Worm (Caenorhabditis elegans) whole organism, L3 larva: ENCODE data around the gene srg-60.

Source experiments
- R02D3.7 ChIP-seq: fragments of 150-350 bp; optimal IDR thresholded peaks from 2 replicates; lab custom pipeline; 2014; ENCODE audit warnings: missing biosample characterization, missing genetic modification characterization
- aly-2 ChIP-seq: fragments of 150-350 bp; optimal IDR thresholded peaks from 2 replicates; lab custom pipeline; 2014; ENCODE audit warnings: missing biosample characterization, missing genetic modification characterization
- ceh-16 ChIP-seq: sonication (generic microtip); optimal IDR thresholded peaks from 2 replicates; lab custom pipeline; 2017; ENCODE audit warnings: missing biosample characterization, missing genetic modification characterization
- ceh-82 ChIP-seq: fragments of 150-350 bp; optimal IDR thresholded peaks from 2 replicates; lab custom pipeline; 2014; ENCODE audit warnings: missing biosample characterization, missing genetic modification characterization
- ceh-9 ChIP-seq: sonication (generic microtip); optimal IDR thresholded peaks from 2 replicates; lab custom pipeline; 2018; ENCODE audit warnings: missing biosample characterization, missing genetic modification characterization
- daf-12 ChIP-seq: fragments of 150-350 bp; optimal IDR thresholded peaks from 2 replicates; lab custom pipeline; 2014; ENCODE audit warnings: missing biosample characterization, missing genetic modification reagents, missing genetic modification characterization
- egl-27 ChIP-seq: sonication (generic microtip); optimal IDR thresholded peaks from 4 replicates; lab custom pipeline; 2017; ENCODE audit warnings: missing biosample characterization, missing genetic modification reagents, missing genetic modification characterization
- elt-1 ChIP-seq: fragments of 150-350 bp; optimal IDR thresholded peaks from 2 replicates; lab custom pipeline; 2014; ENCODE audit warnings: missing biosample characterization, missing genetic modification characterization
- elt-2 ChIP-seq: sonication (generic microtip); optimal IDR thresholded peaks from 2 replicates; lab custom pipeline; 2016; ENCODE audit warnings: missing genetic modification reagents, mild to moderate bottlenecking, missing genetic modification characterization, missing compliant biosample characterization
- eor-1 ChIP-seq, 2 experiments: fragments of 150-350 bp; optimal IDR thresholded peaks; 2 replicates each; lab custom pipeline; 2014 to 2018; ENCODE audit warnings: missing biosample characterization in 2 of 2, missing genetic modification characterization in 2 of 2
- fos-1 ChIP-seq: fragments of 150-350 bp; optimal IDR thresholded peaks from 2 replicates; lab custom pipeline; 2014; ENCODE audit warnings: missing biosample characterization, missing genetic modification characterization
- jun-1 ChIP-seq: fragments of 150-350 bp; optimal IDR thresholded peaks from 2 replicates; lab custom pipeline; 2014; ENCODE audit warnings: missing biosample characterization, missing genetic modification reagents, missing genetic modification characterization
- lin-39 ChIP-seq: fragments of 150-350 bp; optimal IDR thresholded peaks from 2 replicates; lab custom pipeline; 2018; ENCODE audit warnings: missing biosample characterization, missing genetic modification reagents, missing genetic modification characterization
- mdl-1 ChIP-seq: fragments of 150-350 bp; optimal IDR thresholded peaks from 2 replicates; lab custom pipeline; 2014; ENCODE audit warnings: missing biosample characterization, missing genetic modification characterization
- mml-1 ChIP-seq: fragments of 150-350 bp; sonication (generic microtip); optimal IDR thresholded peaks from 3 replicates; lab custom pipeline; 2014; ENCODE audit warnings: missing biosample characterization, missing genetic modification characterization
- nfya-1 ChIP-seq: sonication (generic microtip); optimal IDR thresholded peaks from 2 replicates; lab custom pipeline; 2017; ENCODE audit warnings: missing genetic modification characterization, mild to moderate bottlenecking, missing compliant biosample characterization, antibody characterized with exemption, moderate library complexity; ENCODE audit not compliant: insufficient read depth
- nhr-11 ChIP-seq: fragments of 150-350 bp; optimal IDR thresholded peaks from 2 replicates; lab custom pipeline; 2014; ENCODE audit warnings: missing biosample characterization, missing genetic modification characterization
- nhr-23 ChIP-seq: fragments of 150-350 bp; optimal IDR thresholded peaks from 2 replicates; lab custom pipeline; 2014; ENCODE audit warnings: missing biosample characterization, missing genetic modification reagents, missing genetic modification characterization
- nhr-43 ChIP-seq: sonication (generic microtip); optimal IDR thresholded peaks from 2 replicates; lab custom pipeline; 2016; ENCODE audit warnings: mild to moderate bottlenecking, missing genetic modification characterization, missing compliant biosample characterization; ENCODE audit not compliant: poor library complexity, severe bottlenecking
- pha-4 ChIP-seq: fragments of 150-350 bp; optimal IDR thresholded peaks from 2 replicates; lab custom pipeline; 2014; ENCODE audit warnings: missing biosample characterization, missing genetic modification reagents, missing genetic modification characterization
- pqm-1 ChIP-seq: fragments of 150-350 bp; optimal IDR thresholded peaks from 2 replicates; lab custom pipeline; 2017; ENCODE audit warnings: missing biosample characterization, missing genetic modification characterization, inconsistent platforms
- sea-2 ChIP-seq: fragments of 150-350 bp; sonication (generic microtip); optimal IDR thresholded peaks from 4 replicates; lab custom pipeline; 2014; ENCODE audit warnings: missing biosample characterization, missing genetic modification reagents, missing genetic modification characterization
- tbx-2 ChIP-seq: sonication (generic microtip); optimal IDR thresholded peaks from 2 replicates; lab custom pipeline; 2016; ENCODE audit warnings: mild to moderate bottlenecking, missing genetic modification characterization, missing compliant biosample characterization
- unc-39 ChIP-seq: sonication (generic microtip); optimal IDR thresholded peaks from 4 replicates; lab custom pipeline; 2017; ENCODE audit warnings: missing biosample characterization, missing genetic modification characterization
- unc-62 ChIP-seq: fragments of 150-350 bp; sonication (generic microtip); optimal IDR thresholded peaks from 4 replicates; lab custom pipeline; 2014; ENCODE audit warnings: missing biosample characterization, missing genetic modification reagents, missing genetic modification characterization
- zag-1 ChIP-seq: fragments of 150-350 bp; optimal IDR thresholded peaks from 2 replicates; lab custom pipeline; 2014; ENCODE audit warnings: missing biosample characterization, missing genetic modification characterization

srg-60 gene

ce11 chrV:2720763-2721162 is 1.7 kb downstream of the srg-60 start, which contains the start of gene srt-27:
Gene srt-27 (minus strand): TSS chrV:2720863.
- TF ChIP-seq aly-2 (tag; lab: Kevin White, UChicago) = no peak
- no peak for TF ChIP-seq ceh-82 (tag; lab: Kevin White, UChicago)
- TF ChIP-seq ceh-9 (tag; lab: Kevin White, UChicago) = no peak
- TF ChIP-seq R02D3.7 = no peak
- no peak for TF ChIP-seq tbx-2 (tag; lab: Kevin White, UChicago)
- TF ChIP-seq daf-12 (tag; lab: Kevin White, UChicago) = no peak
- no peak for TF ChIP-seq zag-1
- no peak for TF ChIP-seq mdl-1 (tag; lab: Kevin White, UChicago)

- TF ChIP-seq mml-1 (tag; lab: Kevin White, UChicago) (no peak), nhr-43 (tag; lab: Kevin White, UChicago) (no peak), elt-1 (tag; lab: Kevin White, UChicago) (no peak), egl-27 (no peak)
These were observed 3.7 kb downstream of the srg-60 start, which contains the start of gene srt-29 for ce11 chrV:2718688-2719185. Gene srt-29 (minus strand): TSS chrV:2719135.

ce11 chrV:2716933-2717332 is 5.5 kb downstream of the srg-60 start:
- TF ChIP-seq eor-1 (tag; optimal IDR thresholded peaks at IDR 0.05; lab: Kevin White, UChicago) (no peak), nfya-1 (no peak), lin-39 (tag; lab: Kevin White, UChicago) (no peak), nhr-23 (tag; lab: Kevin White, UChicago) (no peak), zag-1 (no peak), ceh-16 (tag; lab: Kevin White, UChicago) (no peak), tbx-2 (tag; lab: Kevin White, UChicago) (no peak), sea-2 (GFP tag; lab: Kevin White, UChicago) (no peak)

- no peak for TF ChIP-seq mdl-1 (tag; lab: Kevin White, UChicago)
- no peak for TF ChIP-seq zag-1
- TF ChIP-seq, all 47 proteins: peak for 0
These were observed 8.9 kb downstream of the srg-60 start, which contains the start of gene srt-28 for ce11 chrV:2713532-2713931. Gene srt-28 (minus strand): TSS chrV:2713632.

ce11 chrV:2711429-2711828 is 11.0 kb downstream of the srg-60 start, which contains the start of gene C24B9.3:
Gene C24B9.3 (minus strand): TSS chrV:2711599.
- TF ChIP-seq elt-2 (tag; lab: Kevin White, UChicago) = peak; percentile 86
- no peak for TF ChIP-seq mdl-1 (tag; lab: Kevin White, UChicago)
- peak; percentile 14 for TF ChIP-seq nfya-1
- no peak for TF ChIP-seq lin-39 (tag; lab: Kevin White, UChicago)
- TF ChIP-seq aly-2 (tag; lab: Kevin White, UChicago) = no peak
- TF ChIP-seq unc-62 (GFP tag; lab: Kevin White, UChicago) = no peak
- peak; percentile 80 for TF ChIP-seq pqm-1

ce11 chrV:2710192-2710591 is 12.3 kb downstream of the srg-60 start:
- peak; percentile 73 for TF ChIP-seq nfya-1
- no peak for TF ChIP-seq ceh-82 (tag; lab: Kevin White, UChicago)
- TF ChIP-seq, all 47 proteins: peak for 1

- TF ChIP-seq nfya-1 = no peak
- no peak for TF ChIP-seq unc-39
- TF ChIP-seq jun-1 = no peak
- TF ChIP-seq fos-1 (tag; lab: Kevin White, UChicago) = no peak
- TF ChIP-seq, all 47 proteins: peak for 0
These were observed 16.1 kb downstream of the srg-60 start for ce11 chrV:2706379-2706778.

- no peak for TF ChIP-seq R02D3.7
- TF ChIP-seq mml-1 (tag; lab: Kevin White, UChicago) = no peak
- no peak for TF ChIP-seq nhr-11 (tag; lab: Kevin White, UChicago)
- TF ChIP-seq pha-4 (tag; lab: Kevin White, UChicago) = no peak
These were observed 19.2 kb downstream of the srg-60 start for ce11 chrV:2703299-2703698.
